Fruit fly (Drosophila melanogaster): Measurements from ENCODE around the gene CG7272.

The CG7272 gene

dm6 chr3L:15500813-15501645, at the start of gene CG7272:
CG7272 (plus strand) TSS chr3L:15500938.
- TF ChIP-seq CG8478 (optimal IDR thresholded peaks at IDR 0.05) = no peak
- TF ChIP-seq CTCF (optimal IDR thresholded peaks at IDR 0.05) = no peak

dm6 chr3L:15474010-15474409, 26.7 kb upstream of the CG7272 start, which contains the start of gene cocoon:
cocoon (minus strand) TSS chr3L:15474110.
- TF ChIP-seq CG8478 (optimal IDR thresholded peaks at IDR 0.05) (no peak), CTCF (optimal IDR thresholded peaks at IDR 0.05) (no peak)

- TF ChIP-seq CTCF (optimal IDR thresholded peaks at IDR 0.05) (no peak), CG8478 (optimal IDR thresholded peaks at IDR 0.05) (no peak)
Observed at dm6 chr3L:15485302-15485701, 15.4 kb upstream of the CG7272 start, which contains the start of gene Ran-like. Ran-like (minus strand) TSS chr3L:15485402.

dm6 chr3L:15493886-15494598, 6.7 kb upstream of the CG7272 start:
- TF ChIP-seq CTCF (optimal IDR thresholded peaks at IDR 0.05) (no peak), CG8478 (optimal IDR thresholded peaks at IDR 0.05) (no peak)

dm6 chr3L:15494599-15495271, 6.0 kb upstream of the CG7272 start:
- TF ChIP-seq CTCF (optimal IDR thresholded peaks at IDR 0.05) = peak; percentile 54 to 68
- TF ChIP-seq CG8478 (optimal IDR thresholded peaks at IDR 0.05) = no peak

- TF ChIP-seq CTCF (optimal IDR thresholded peaks at IDR 0.05) = no peak
- TF ChIP-seq CG8478 (optimal IDR thresholded peaks at IDR 0.05) = no peak
Observed at dm6 chr3L:15495449-15495848, 5.3 kb upstream of the CG7272 start, which contains the start of gene CG12355. CG12355 (minus strand) TSS chr3L:15495549.

dm6 chr3L:15496274-15496673, 4.5 kb upstream of the CG7272 start, which contains the start of gene CG13455:
CG13455 (plus strand) TSS chr3L:15496574.
- TF ChIP-seq CTCF (optimal IDR thresholded peaks at IDR 0.05) = no peak
- TF ChIP-seq CG8478 (optimal IDR thresholded peaks at IDR 0.05) = no peak

- TF ChIP-seq CG8478 (optimal IDR thresholded peaks at IDR 0.05) (no peak), CTCF (optimal IDR thresholded peaks at IDR 0.05) (no peak)
Observed at dm6 chr3L:15497902-15498301, 2.8 kb upstream of the CG7272 start, which contains the start of gene CG7276. CG7276 (plus strand) TSS chr3L:15498202.

dm6 chr3L:15498745-15499144, 2.0 kb upstream of the CG7272 start, which contains the start of gene CG7275:
CG7275 (plus strand) TSS chr3L:15498959.
- TF ChIP-seq CG8478 (optimal IDR thresholded peaks at IDR 0.05) (no peak), CTCF (optimal IDR thresholded peaks at IDR 0.05) (no peak)

- TF ChIP-seq CG8478 (optimal IDR thresholded peaks at IDR 0.05) = no peak
- TF ChIP-seq CTCF (optimal IDR thresholded peaks at IDR 0.05) = no peak
Observed at dm6 chr3L:15501646-15501972, 871 bp downstream of the CG7272 start.

- TF ChIP-seq CG8478 (optimal IDR thresholded peaks at IDR 0.05) (no peak), CTCF (optimal IDR thresholded peaks at IDR 0.05) (no peak)
Observed at dm6 chr3L:15502256-15502655, 1.5 kb downstream of the CG7272 start.

- TF ChIP-seq CTCF (optimal IDR thresholded peaks at IDR 0.05) = no peak
- TF ChIP-seq CG8478 (optimal IDR thresholded peaks at IDR 0.05) = no peak
Observed at dm6 chr3L:15504687-15505086, 3.9 kb downstream of the CG7272 start, which contains the start of gene CG7857. CG7857 (minus strand) TSS chr3L:15504894.

- TF ChIP-seq CG8478 (optimal IDR thresholded peaks at IDR 0.05) (no peak), CTCF (optimal IDR thresholded peaks at IDR 0.05) (no peak)
Observed at dm6 chr3L:15506174-15506926, 5.6 kb downstream of the CG7272 start.

- TF ChIP-seq CTCF (optimal IDR thresholded peaks at IDR 0.05) = no peak
- no peak for TF ChIP-seq CG8478 (optimal IDR thresholded peaks at IDR 0.05)
Observed at dm6 chr3L:15507148-15507896, 6.6 kb downstream of the CG7272 start.

All from S2 (cell line).